Worm (Caenorhabditis elegans) whole organism, midembryonic: Measurements from ENCODE around the gene ipla-3.
A peak's percentile ranks its signal among the peaks of the same experiment; 100 is the strongest.

Experiments used
- cog-1 ChIP-seq: sonication (generic microtip); optimal IDR thresholded peaks from 2 replicates; lab custom pipeline; 2016; ENCODE audit warnings: missing genetic modification characterization, missing compliant biosample characterization
- flt-1 ChIP-seq: fragments of 200-800 bp; sonication (Bioruptor generic); IDR thresholded peaks from 2 replicates; pipeline ENCODE4 v1.3.6; 2022; ENCODE audit warnings: missing genetic modification characterization, missing compliant biosample characterization
- klf-2 ChIP-seq: fragments of 200-800 bp; sonication (Bioruptor generic); conservative IDR thresholded peaks from 2 replicates; pipeline ENCODE4 v1.3.6; 2022; ENCODE audit warnings: missing genetic modification reagents, missing genetic modification characterization, missing compliant biosample characterization
- med-1 ChIP-seq: sonication (generic microtip); optimal IDR thresholded peaks from 2 replicates; lab custom pipeline; 2017; ENCODE audit warnings: missing genetic modification characterization, mild to moderate bottlenecking, missing compliant biosample characterization, antibody characterized with exemption, missing genetic modification reagents; ENCODE audit not compliant: insufficient read depth
- ztf-23 ChIP-seq: fragments of 200-800 bp; sonication (Bioruptor generic); IDR thresholded peaks from 2 replicates; pipeline ENCODE4 v1.3.6; 2022; ENCODE audit warnings: missing genetic modification reagents, missing genetic modification characterization, missing compliant biosample characterization

ce11 chrV:20728763-20729350, at the start of gene ipla-3:
- TF ChIP-seq med-1 = no peak
- TF ChIP-seq flt-1 = no peak
- peak; percentile 54 for TF ChIP-seq cog-1
- TF ChIP-seq klf-2 (GFP tag; lab: Robert Waterston, UW) = no peak
- TF ChIP-seq ztf-23 (GFP tag; lab: Robert Waterston, UW) = no peak
